Fruit fly (Drosophila melanogaster): ENCODE data around the gene CG33493.
A peak's percentile ranks its signal among the peaks of the same experiment; 100 is the strongest.

CG33493 gene

dm6 chr3L:10656451-10657198 is 36.3 kb downstream of the CG33493 start:
- TF ChIP-seq pzg (GFP tag; optimal IDR thresholded peaks at IDR 0.05) (no peak), HHEX (GFP tag; optimal IDR thresholded peaks at IDR 0.05) (peak; percentile 84), vvl (GFP tag; IDR thresholded peaks at IDR 0.05) (no peak), CG15011 (GFP tag; optimal IDR thresholded peaks at IDR 0.05) (peak; percentile 75), CG6254 (GFP tag; optimal IDR thresholded peaks at IDR 0.05) (peak; percentile 36), pb (GFP tag; optimal IDR thresholded peaks at IDR 0.05) (peak; percentile 8), Blimp-1 (GFP tag; optimal IDR thresholded peaks at IDR 0.05) (peak; percentile 73), nom (GFP tag; optimal IDR thresholded peaks at IDR 0.05) (peak; percentile 46), Fer1 (GFP tag; optimal IDR thresholded peaks at IDR 0.05) (peak; percentile 74), ftz-f1 (GFP tag; optimal IDR thresholded peaks at IDR 0.05) (no peak), CG6689 (GFP tag; IDR thresholded peaks at IDR 0.05) (no peak), CG6765 (GFP tag; optimal IDR thresholded peaks at IDR 0.05) (peak; percentile 77), CG9609 (GFP tag; optimal IDR thresholded peaks at IDR 0.05) (no peak), CG9215 (GFP tag; IDR thresholded peaks at IDR 0.05) (no peak), CG3726 (GFP tag; IDR thresholded peaks at IDR 0.05) (no peak), crol (GFP tag; IDR thresholded peaks at IDR 0.05) (no peak), gsb (GFP tag; IDR thresholded peaks at IDR 0.05) (no peak), ssp (GFP tag; IDR thresholded peaks at IDR 0.05) (no peak), ash1 (GFP tag; optimal IDR thresholded peaks at IDR 0.05) (peak; percentile 38), esg (GFP tag; conservative IDR thresholded peaks at IDR 0.05) (no peak), CG6813 (GFP tag; optimal IDR thresholded peaks at IDR 0.05) (peak; percentile 77), Atf-2 (GFP tag; optimal IDR thresholded peaks at IDR 0.05) (peak; percentile 32), CG9932 (GFP tag; IDR thresholded peaks at IDR 0.05) (no peak), CG15479 (GFP tag; optimal IDR thresholded peaks at IDR 0.05) (no peak), CG15514 (GFP tag; optimal IDR thresholded peaks at IDR 0.05) (peak; percentile 61), CG2889 (GFP tag; IDR thresholded peaks at IDR 0.05) (no peak), dpn (GFP tag; optimal IDR thresholded peaks at IDR 0.05) (peak; percentile 32 to 62), CoRest (tag; optimal IDR thresholded peaks at IDR 0.05) (peak; percentile 63), Oli (tag; optimal IDR thresholded peaks at IDR 0.05) (peak; percentile 44), hb (GFP tag; IDR thresholded peaks at IDR 0.05; ENCODE audit: partially characterized antibody) (no peak), CG4404 (GFP tag; IDR thresholded peaks at IDR 0.05) (no peak), CG14710 (tag; optimal IDR thresholded peaks at IDR 0.05) (peak; percentile 41), CG8765 (GFP tag; IDR thresholded peaks at IDR 0.05) (no peak), CG10147 (GFP tag; optimal IDR thresholded peaks at IDR 0.05) (peak; percentile 50), CG34376 (GFP tag; optimal IDR thresholded peaks at IDR 0.05) (peak; percentile 56), knrl (GFP tag; IDR thresholded peaks at IDR 0.05; ENCODE audit: partially characterized antibody) (no peak), slbo (GFP tag; IDR thresholded peaks at IDR 0.05) (peak; percentile 29; the same call in 1 of the 2 replicates), CG34422 (GFP tag; IDR thresholded peaks at IDR 0.05) (no peak; the same call in 2 of the 3 replicates), repo (GFP tag; optimal IDR thresholded peaks at IDR 0.05) (peak; percentile 11), Trl (optimal IDR thresholded peaks at IDR 0.05) (no peak), Trl (GFP tag; optimal IDR thresholded peaks at IDR 0.05) (peak; percentile 77), NK7.1 (GFP tag; optimal IDR thresholded peaks at IDR 0.05) (peak; percentile 70), CG17361 (GFP tag; IDR thresholded peaks at IDR 0.05) (peak; percentile 37; the same call in 1 of the 3 replicates), Sox100B (GFP tag; optimal IDR thresholded peaks at IDR 0.05) (peak; percentile 71), NC2β (GFP tag; optimal IDR thresholded peaks at IDR 0.05) (peak; percentile 61), CG32532 (GFP tag; IDR thresholded peaks at IDR 0.05) (peak; percentile 33; the same call in 1 of the 2 replicates), abd-A (tag; optimal IDR thresholded peaks at IDR 0.05) (no peak), CG10979 (tag; optimal IDR thresholded peaks at IDR 0.05) (peak; percentile 5), fd3F (GFP tag; optimal IDR thresholded peaks at IDR 0.05) (peak; percentile 69)

Data from whole organism, embryonic.